Worm (Caenorhabditis elegans) whole organism, L1 larva: ENCODE measurements around the gene brc-1.
A peak's percentile ranks its signal among the peaks of the same experiment; 100 is the strongest.

ENCODE experiments used
- C04F5.9 ChIP-seq: sonication (generic microtip); optimal IDR thresholded peaks from 2 replicates; lab custom pipeline; 2016; ENCODE audit warnings: missing genetic modification characterization, missing compliant biosample characterization
- C16A3.4 ChIP-seq: fragments of 150-350 bp; optimal IDR thresholded peaks from 2 replicates; lab custom pipeline; 2014; ENCODE audit warnings: missing biosample characterization, missing genetic modification characterization
- C34B4.2 ChIP-seq: sonication (generic microtip); optimal IDR thresholded peaks from 2 replicates; lab custom pipeline; 2017; ENCODE audit warnings: mild to moderate bottlenecking, missing genetic modification characterization, missing compliant biosample characterization
- F16B12.6 ChIP-seq: fragments of 150-350 bp; optimal IDR thresholded peaks from 2 replicates; lab custom pipeline; 2014; ENCODE audit warnings: missing biosample characterization, missing genetic modification characterization
- Y116A8C.19 ChIP-seq: sonication (generic microtip); optimal IDR thresholded peaks from 2 replicates; lab custom pipeline; 2016; ENCODE audit warnings: missing compliant biosample characterization, missing genetic modification characterization, borderline replicate concordance
- aha-1 ChIP-seq: fragments of 150-350 bp; optimal IDR thresholded peaks from 2 replicates; lab custom pipeline; 2014; ENCODE audit warnings: missing biosample characterization, missing genetic modification characterization
- ama-1 ChIP-seq: fragments of 150-350 bp; optimal IDR thresholded peaks from 2 replicates; lab custom pipeline; 2014
- blmp-1 ChIP-seq: fragments of 150-350 bp; optimal IDR thresholded peaks from 2 replicates; lab custom pipeline; 2014; ENCODE audit warnings: missing biosample characterization, missing genetic modification characterization
- ceh-8 ChIP-seq: fragments of 200-800 bp; sonication (Bioruptor generic); optimal IDR thresholded peaks from 2 replicates; lab custom pipeline; 2018; ENCODE audit warnings: mild to moderate bottlenecking, missing genetic modification characterization, moderate library complexity, missing compliant biosample characterization
- ceh-82 ChIP-seq, 3 experiments: fragments of 150-350 bp in 1 of 3; sonication (generic microtip) in 2 of 3; optimal IDR thresholded peaks; 2 replicates each; lab custom pipeline; 2014 to 2017; ENCODE audit warnings: missing biosample characterization in 3 of 3, missing genetic modification characterization in 3 of 3
- ceh-88 ChIP-seq: fragments of 200-800 bp; sonication (Bioruptor generic); IDR thresholded peaks from 2 replicates; pipeline ENCODE4 v1.3.6; 2022; ENCODE audit warnings: missing genetic modification characterization, missing compliant biosample characterization
- ceh-90 ChIP-seq: sonication (generic microtip); optimal IDR thresholded peaks from 2 replicates; lab custom pipeline; 2016; ENCODE audit warnings: missing genetic modification characterization, missing compliant biosample characterization
- dpl-1 ChIP-seq, 3 experiments: fragments of 150-350 bp in 2 of 3; sonication (generic microtip) in 1 of 3; optimal IDR thresholded peaks; 2 replicates each; lab custom pipeline; 2014 to 2017; ENCODE audit warnings: missing biosample characterization in 3 of 3, missing genetic modification characterization in 3 of 3, missing genetic modification reagents in 3 of 3
- dsc-1 ChIP-seq: sonication (generic microtip); optimal IDR thresholded peaks from 2 replicates; lab custom pipeline; 2016; ENCODE audit warnings: mild to moderate bottlenecking, missing genetic modification characterization, missing compliant biosample characterization
- egl-27 ChIP-seq, 2 experiments: fragments of 150-350 bp in 1 of 2; sonication (generic microtip); optimal IDR thresholded peaks; 3 replicates each; lab custom pipeline; 2017 to 2018; ENCODE audit warnings: missing biosample characterization in 2 of 2, missing genetic modification characterization in 2 of 2, missing genetic modification reagents in 2 of 2
- elt-2 ChIP-seq: sonication (generic microtip); optimal IDR thresholded peaks from 2 replicates; lab custom pipeline; 2016; ENCODE audit warnings: missing genetic modification characterization, mild to moderate bottlenecking, inconsistent platforms, missing compliant biosample characterization, missing genetic modification reagents
- elt-3 ChIP-seq, 6 experiments: fragments of 150-350 bp in 1 of 6; sonication (generic microtip); optimal IDR thresholded peaks; 2 replicates each; lab custom pipeline; 2017 to 2018; ENCODE audit warnings: missing biosample characterization in 6 of 6, missing genetic modification characterization in 6 of 6, inconsistent platforms in 1 of 6
- fkh-4 ChIP-seq: sonication (generic microtip); optimal IDR thresholded peaks from 2 replicates; lab custom pipeline; 2016; ENCODE audit warnings: missing compliant biosample characterization, missing genetic modification characterization, borderline replicate concordance
- grh-1 ChIP-seq: fragments of 200-800 bp; sonication (Bioruptor generic); IDR thresholded peaks from 2 replicates; pipeline ENCODE4 v1.3.6; 2022; ENCODE audit warnings: missing genetic modification reagents, missing genetic modification characterization, missing compliant biosample characterization
- hlh-17 ChIP-seq: fragments of 200-800 bp; sonication (Bioruptor generic); optimal IDR thresholded peaks from 2 replicates; lab custom pipeline; 2018; ENCODE audit warnings: missing genetic modification characterization, mild to moderate bottlenecking, missing compliant biosample characterization, moderate library complexity, borderline replicate concordance
- hlh-4 ChIP-seq: sonication (generic microtip); optimal IDR thresholded peaks from 2 replicates; lab custom pipeline; 2016; ENCODE audit warnings: mild to moderate bottlenecking, missing genetic modification characterization, missing compliant biosample characterization
- hpl-2 ChIP-seq: fragments of 150-350 bp; optimal IDR thresholded peaks from 2 replicates; lab custom pipeline; 2014; ENCODE audit warnings: missing biosample characterization, missing genetic modification reagents, missing genetic modification characterization
- irx-1 ChIP-seq: sonication (generic microtip); optimal IDR thresholded peaks from 2 replicates; lab custom pipeline; 2016; ENCODE audit warnings: missing genetic modification characterization, missing compliant biosample characterization
- isw-1 ChIP-seq: fragments of 200-800 bp; sonication (Bioruptor generic); IDR thresholded peaks from 2 replicates; pipeline ENCODE4 v1.3.6; 2022; ENCODE audit warnings: missing genetic modification characterization, missing compliant biosample characterization
- lin-13 ChIP-seq: fragments of 150-350 bp; optimal IDR thresholded peaks from 2 replicates; lab custom pipeline; 2014; ENCODE audit warnings: missing biosample characterization, missing genetic modification reagents, missing genetic modification characterization
- lin-15B ChIP-seq: fragments of 150-350 bp; sonication (generic microtip); optimal IDR thresholded peaks from 3 replicates; lab custom pipeline; 2014; ENCODE audit warnings: missing biosample characterization, missing genetic modification characterization
- lin-35 ChIP-seq, 2 experiments: fragments of 150-350 bp; optimal IDR thresholded peaks; 2 replicates each; lab custom pipeline; 2014; ENCODE audit warnings: missing biosample characterization in 2 of 2, missing genetic modification characterization in 2 of 2, missing genetic modification reagents in 2 of 2
- lsy-2 ChIP-seq, 2 experiments: fragments of 150-350 bp; optimal IDR thresholded peaks; 2 replicates each; lab custom pipeline; 2014; ENCODE audit warnings: missing biosample characterization in 2 of 2, missing genetic modification characterization in 2 of 2
- mab-9 ChIP-seq: fragments of 200-800 bp; sonication (Bioruptor generic); IDR thresholded peaks from 2 replicates; pipeline ENCODE4 v1.3.6; 2022; ENCODE audit warnings: missing genetic modification reagents, missing genetic modification characterization, missing compliant biosample characterization
- mdl-1 ChIP-seq, 2 experiments: fragments of 150-350 bp; optimal IDR thresholded peaks; 2 replicates each; lab custom pipeline; 2014 to 2017; ENCODE audit warnings: missing biosample characterization in 2 of 2, missing genetic modification characterization in 2 of 2, inconsistent platforms in 1 of 2
- mef-2 ChIP-seq: fragments of 150-350 bp; optimal IDR thresholded peaks from 2 replicates; lab custom pipeline; 2014; ENCODE audit warnings: missing biosample characterization, missing genetic modification characterization
- nhr-12 ChIP-seq: sonication (generic microtip); optimal IDR thresholded peaks from 2 replicates; lab custom pipeline; 2017; ENCODE audit warnings: missing biosample characterization, missing genetic modification characterization
- nhr-19 ChIP-seq: fragments of 200-800 bp; sonication (Bioruptor generic); conservative IDR thresholded peaks from 2 replicates; pipeline ENCODE4 v1.3.6; 2022; ENCODE audit warnings: missing genetic modification characterization, missing compliant biosample characterization
- nhr-20 ChIP-seq: sonication (generic microtip); optimal IDR thresholded peaks from 2 replicates; lab custom pipeline; 2016; ENCODE audit warnings: mild to moderate bottlenecking, missing genetic modification characterization, missing compliant biosample characterization
- nhr-28 ChIP-seq: fragments of 150-350 bp; optimal IDR thresholded peaks from 2 replicates; lab custom pipeline; 2014; ENCODE audit warnings: missing biosample characterization, missing genetic modification characterization
- nhr-47 ChIP-seq: sonication (generic microtip); optimal IDR thresholded peaks from 2 replicates; lab custom pipeline; 2016; ENCODE audit warnings: mild to moderate bottlenecking, missing genetic modification characterization, moderate library complexity, missing compliant biosample characterization
- nhr-77 ChIP-seq: fragments of 150-350 bp; optimal IDR thresholded peaks from 2 replicates; lab custom pipeline; 2014; ENCODE audit warnings: missing biosample characterization, missing genetic modification characterization
- nhr-84 ChIP-seq: sonication (generic microtip); optimal IDR thresholded peaks from 2 replicates; lab custom pipeline; 2017; ENCODE audit warnings: missing biosample characterization, missing genetic modification characterization
- nhr-90 ChIP-seq: sonication (generic microtip); optimal IDR thresholded peaks from 2 replicates; lab custom pipeline; 2016; ENCODE audit warnings: mild to moderate bottlenecking, missing genetic modification characterization, missing compliant biosample characterization; ENCODE audit not compliant: poor library complexity
- pax-3 ChIP-seq: fragments of 200-800 bp; sonication (Bioruptor generic); optimal IDR thresholded peaks from 2 replicates; lab custom pipeline; 2018; ENCODE audit warnings: mild to moderate bottlenecking, missing genetic modification characterization, moderate library complexity, missing compliant biosample characterization
- rnt-1 ChIP-seq: sonication (generic microtip); optimal IDR thresholded peaks from 2 replicates; lab custom pipeline; 2016; ENCODE audit warnings: mild to moderate bottlenecking, missing genetic modification characterization, moderate library complexity, missing compliant biosample characterization
- snpc-4 ChIP-seq: fragments of 150-350 bp; optimal IDR thresholded peaks from 2 replicates; lab custom pipeline; 2014; ENCODE audit warnings: missing biosample characterization, missing genetic modification characterization
- sptf-1 ChIP-seq: fragments of 150-350 bp; optimal IDR thresholded peaks from 2 replicates; lab custom pipeline; 2014; ENCODE audit warnings: missing biosample characterization, missing genetic modification characterization
- swsn-7 ChIP-seq: sonication (generic microtip); optimal IDR thresholded peaks from 2 replicates; lab custom pipeline; 2016; ENCODE audit warnings: missing genetic modification characterization, missing compliant biosample characterization
- tbx-2 ChIP-seq: sonication (generic microtip); optimal IDR thresholded peaks from 2 replicates; lab custom pipeline; 2016; ENCODE audit warnings: missing genetic modification characterization, missing compliant biosample characterization
- tlp-1 ChIP-seq: fragments of 150-350 bp; optimal IDR thresholded peaks from 2 replicates; lab custom pipeline; 2014; ENCODE audit warnings: missing biosample characterization, missing genetic modification characterization
- unc-130 ChIP-seq: fragments of 150-350 bp; optimal IDR thresholded peaks from 2 replicates; lab custom pipeline; 2017; ENCODE audit warnings: missing biosample characterization, missing genetic modification characterization, inconsistent platforms
- unc-30 ChIP-seq: sonication (generic microtip); optimal IDR thresholded peaks from 2 replicates; lab custom pipeline; 2017; ENCODE audit warnings: missing biosample characterization, missing genetic modification characterization
- unc-86 ChIP-seq: sonication (generic microtip); optimal IDR thresholded peaks from 2 replicates; lab custom pipeline; 2016; ENCODE audit warnings: missing genetic modification characterization, missing compliant biosample characterization
- vab-15 ChIP-seq: sonication (generic microtip); optimal IDR thresholded peaks from 2 replicates; lab custom pipeline; 2017; ENCODE audit warnings: missing genotype, mild to moderate bottlenecking, missing genetic modification characterization, missing compliant biosample characterization
- zag-1 ChIP-seq: fragments of 150-350 bp; optimal IDR thresholded peaks from 2 replicates; lab custom pipeline; 2014; ENCODE audit warnings: missing biosample characterization, missing genetic modification characterization
- ztf-11 ChIP-seq, 2 experiments: sonication (generic microtip); optimal IDR thresholded peaks; 2 replicates each; lab custom pipeline; 2016 to 2017; ENCODE audit warnings: missing genetic modification characterization in 2 of 2, missing biosample characterization in 1 of 2, missing compliant biosample characterization in 1 of 2
- ztf-4 ChIP-seq: fragments of 150-350 bp; optimal IDR thresholded peaks from 2 replicates; lab custom pipeline; 2014; ENCODE audit warnings: missing biosample characterization, missing genetic modification characterization

The brc-1 gene

DNA sequence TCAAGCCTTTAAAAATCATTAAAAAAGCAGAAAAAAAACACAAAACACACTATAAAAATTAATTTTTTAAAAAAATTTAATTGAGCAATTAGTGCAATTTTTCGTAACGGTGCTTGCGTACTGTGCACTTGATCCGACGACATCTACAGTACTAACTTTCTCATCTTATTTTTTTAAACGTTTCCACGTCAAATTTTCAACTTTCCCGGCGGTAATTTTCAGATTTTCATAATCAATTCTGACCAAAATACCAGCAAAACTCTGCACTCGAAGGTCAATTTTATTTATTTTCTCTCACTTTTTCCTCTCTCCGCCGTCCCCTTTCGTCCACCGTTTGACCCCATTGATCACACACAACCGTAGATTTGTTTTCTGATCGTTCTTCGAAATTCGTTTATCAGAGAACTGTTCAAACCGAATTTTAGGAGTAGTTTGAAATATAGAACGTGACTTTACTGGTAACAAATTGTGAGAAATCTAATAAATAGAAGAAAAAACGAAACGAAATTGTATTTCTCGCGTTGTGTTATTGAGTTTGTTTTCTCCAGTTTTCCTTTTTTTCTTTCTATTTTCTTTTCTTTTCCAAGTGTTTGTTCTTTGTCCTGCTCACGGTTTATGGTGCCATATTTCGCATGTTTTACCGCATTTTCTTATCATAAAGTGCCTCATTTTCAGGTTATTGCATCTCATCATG, 1.2 kb upstream of the brc-1 start, which contains the start of gene acs-19 (continued):
- TF ChIP-seq C34B4.2 = no peak
- TF ChIP-seq unc-130 (tag; lab: Kevin White, UChicago) = no peak
- TF ChIP-seq nhr-28 (tag; lab: Kevin White, UChicago) = no peak
- TF ChIP-seq aha-1 (tag; lab: Kevin White, UChicago) = no peak
- TF ChIP-seq dsc-1 = no peak
- TF ChIP-seq F16B12.6 (tag; lab: Kevin White, UChicago) = no peak
- no peak for TF ChIP-seq vab-15 (tag; lab: Kevin White, UChicago)
- no peak for TF ChIP-seq lin-15B (tag; lab: Kevin White, UChicago)
- peak; percentile 29 for TF ChIP-seq nhr-20 (tag; lab: Kevin White, UChicago)
- TF ChIP-seq C04F5.9 = no peak
- no peak for TF ChIP-seq nhr-77 (tag; lab: Kevin White, UChicago)
- TF ChIP-seq elt-3 (tag; optimal IDR thresholded peaks at IDR 0.05; lab: Kevin White, UChicago) = peak in 1 of 6 experiments; percentile 11
- no peak for TF ChIP-seq mdl-1 (tag; optimal IDR thresholded peaks at IDR 0.05; lab: Kevin White, UChicago)
- peak in 1 of 2 experiments; percentile 52 for TF ChIP-seq lin-35 (GFP tag; optimal IDR thresholded peaks at IDR 0.05; lab: Kevin White, UChicago)
- no peak for TF ChIP-seq snpc-4
- TF ChIP-seq fkh-4 (tag; lab: Kevin White, UChicago) = no peak
- no peak for TF ChIP-seq mef-2 (tag; lab: Kevin White, UChicago)
- TF ChIP-seq nhr-12 (tag; lab: Kevin White, UChicago) = no peak
- TF ChIP-seq grh-1 (GFP tag; lab: Robert Waterston, UW) = no peak
- no peak for TF ChIP-seq dpl-1 (GFP tag; optimal IDR thresholded peaks at IDR 0.05; lab: Kevin White, UChicago)
- no peak for TF ChIP-seq elt-2 (tag; lab: Kevin White, UChicago)
- TF ChIP-seq unc-30 = no peak
- no peak for TF ChIP-seq irx-1 (tag; lab: Kevin White, UChicago)
- peak; percentile 44 for TF ChIP-seq nhr-19
- no peak for TF ChIP-seq ztf-4 (tag; lab: Kevin White, UChicago)
- no peak for TF ChIP-seq nhr-47 (tag; lab: Kevin White, UChicago)
- TF ChIP-seq ama-1 (lab: Kevin White, UChicago) = no peak
- no peak for TF ChIP-seq tlp-1 (tag; lab: Kevin White, UChicago)
- peak in 1 of 2 experiments; percentile 14 for TF ChIP-seq lsy-2 (tag; optimal IDR thresholded peaks at IDR 0.05; lab: Kevin White, UChicago)
- TF ChIP-seq mab-9 (GFP tag; lab: Robert Waterston, UW) = no peak
- no peak for TF ChIP-seq lin-13 (GFP tag; lab: Kevin White, UChicago)
- TF ChIP-seq ceh-8 (GFP tag; lab: Kevin White, UChicago) = no peak
- no peak for TF ChIP-seq rnt-1 (tag; lab: Kevin White, UChicago)
- no peak for TF ChIP-seq hpl-2 (GFP tag; lab: Kevin White, UChicago)
- no peak for TF ChIP-seq hlh-4 (tag; lab: Kevin White, UChicago)
- no peak for TF ChIP-seq unc-86
- TF ChIP-seq ceh-88 = no peak
- TF ChIP-seq nhr-90 (tag; lab: Kevin White, UChicago) = no peak
- TF ChIP-seq C16A3.4 (tag; lab: Kevin White, UChicago) = no peak
- TF ChIP-seq ceh-82 (tag; optimal IDR thresholded peaks at IDR 0.05; lab: Kevin White, UChicago) = no peak
- no peak for TF ChIP-seq sptf-1
- TF ChIP-seq egl-27 (tag; optimal IDR thresholded peaks at IDR 0.05; lab: Kevin White, UChicago) = no peak
- TF ChIP-seq ztf-11 (tag; optimal IDR thresholded peaks at IDR 0.05; lab: Kevin White, UChicago) = no peak
- TF ChIP-seq isw-1 (GFP tag; lab: Robert Waterston, UW) = no peak
- no peak for TF ChIP-seq pax-3 (tag; lab: Kevin White, UChicago)
- no peak for TF ChIP-seq nhr-84 (tag; lab: Kevin White, UChicago)
- no peak for TF ChIP-seq ceh-90
- no peak for TF ChIP-seq tbx-2 (tag; lab: Kevin White, UChicago)
- TF ChIP-seq Y116A8C.19 (tag; lab: Kevin White, UChicago) = no peak
- no peak for TF ChIP-seq swsn-7
- TF ChIP-seq blmp-1 (tag; lab: Kevin White, UChicago) = peak; percentile 40
- TF ChIP-seq zag-1 (tag; lab: Kevin White, UChicago) = no peak
- TF ChIP-seq hlh-17 (GFP tag; lab: Kevin White, UChicago) = no peak
